Worm (Caenorhabditis elegans) whole organism, midembryonic: ENCODE data around the gene C14B9.8.

Experiments
- cog-1 ChIP-seq: sonication (generic microtip); optimal IDR thresholded peaks from 2 replicates; lab custom pipeline; 2016; ENCODE audit warnings: missing genetic modification characterization, missing compliant biosample characterization
- flt-1 ChIP-seq: fragments of 200-800 bp; sonication (Bioruptor generic); IDR thresholded peaks from 2 replicates; pipeline ENCODE4 v1.3.6; 2022; ENCODE audit warnings: missing genetic modification characterization, missing compliant biosample characterization
- klf-2 ChIP-seq: fragments of 200-800 bp; sonication (Bioruptor generic); conservative IDR thresholded peaks from 2 replicates; pipeline ENCODE4 v1.3.6; 2022; ENCODE audit warnings: missing genetic modification reagents, missing genetic modification characterization, missing compliant biosample characterization
- ref-1 ChIP-seq: fragments of 200-800 bp; sonication (Bioruptor generic); conservative IDR thresholded peaks from 2 replicates; pipeline ENCODE4 v1.3.6; 2022; ENCODE audit warnings: missing genetic modification reagents, missing genetic modification characterization, missing compliant biosample characterization
- tab-1 ChIP-seq: fragments of 200-800 bp; sonication (Bioruptor generic); IDR thresholded peaks from 2 replicates; pipeline ENCODE4 v1.3.6; 2022; ENCODE audit warnings: missing genetic modification characterization, missing compliant biosample characterization
- ztf-29 ChIP-seq: fragments of 200-800 bp; sonication (Bioruptor generic); IDR thresholded peaks from 2 replicates; pipeline ENCODE4 v1.3.6; 2022; ENCODE audit warnings: missing genetic modification reagents, missing genetic modification characterization, missing compliant biosample characterization

DNA sequence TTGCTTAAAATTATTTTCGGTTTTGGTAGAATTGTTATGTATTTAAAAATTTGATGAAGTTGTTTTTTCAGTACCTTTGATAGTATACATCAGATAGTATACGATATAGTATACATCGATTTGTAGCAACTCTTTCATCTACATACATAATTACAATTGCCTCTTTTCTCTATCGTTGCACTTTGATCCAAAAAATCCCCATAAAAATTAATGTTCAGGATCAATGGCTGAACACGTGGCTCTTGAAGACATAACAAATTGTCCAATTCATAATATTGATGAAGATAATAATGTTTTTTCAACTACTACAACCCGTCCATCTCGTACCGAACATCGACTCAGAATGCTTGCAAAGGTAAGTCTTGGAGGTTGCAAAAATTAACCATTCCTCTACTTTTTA lies 4.3 kb upstream of the C14B9.8 start, which contains the start of gene D2007.2:
- TF ChIP-seq cog-1 (tag; lab: Kevin White, UChicago) (no peak), flt-1 (GFP tag; lab: Robert Waterston, UW) (no peak), ref-1 (no peak), klf-2 (no peak), ztf-29 (GFP tag; lab: Robert Waterston, UW) (no peak), tab-1 (no peak)
